Worm (Caenorhabditis elegans) whole organism, L1 larva: ENCODE measurements around the gene eif-2Balpha.

Experiments used
- C16A3.4 ChIP-seq: fragments of 150-350 bp; optimal IDR thresholded peaks from 2 replicates; lab custom pipeline; 2014; ENCODE audit warnings: missing biosample characterization, missing genetic modification characterization
- F16B12.6 ChIP-seq: fragments of 150-350 bp; optimal IDR thresholded peaks from 2 replicates; lab custom pipeline; 2014; ENCODE audit warnings: missing biosample characterization, missing genetic modification characterization
- Y116A8C.19 ChIP-seq: sonication (generic microtip); optimal IDR thresholded peaks from 2 replicates; lab custom pipeline; 2016; ENCODE audit warnings: missing compliant biosample characterization, missing genetic modification characterization, borderline replicate concordance
- aha-1 ChIP-seq: fragments of 150-350 bp; optimal IDR thresholded peaks from 2 replicates; lab custom pipeline; 2014; ENCODE audit warnings: missing biosample characterization, missing genetic modification characterization
- blmp-1 ChIP-seq: fragments of 150-350 bp; optimal IDR thresholded peaks from 2 replicates; lab custom pipeline; 2014; ENCODE audit warnings: missing biosample characterization, missing genetic modification characterization
- ceh-63 ChIP-seq: fragments of 200-800 bp; sonication (Bioruptor generic); optimal IDR thresholded peaks from 2 replicates; lab custom pipeline; 2018; ENCODE audit warnings: mild to moderate bottlenecking, missing genetic modification characterization, missing compliant biosample characterization
- ceh-8 ChIP-seq: fragments of 200-800 bp; sonication (Bioruptor generic); optimal IDR thresholded peaks from 2 replicates; lab custom pipeline; 2018; ENCODE audit warnings: mild to moderate bottlenecking, missing genetic modification characterization, moderate library complexity, missing compliant biosample characterization
- ceh-88 ChIP-seq: fragments of 200-800 bp; sonication (Bioruptor generic); IDR thresholded peaks from 2 replicates; pipeline ENCODE4 v1.3.6; 2022; ENCODE audit warnings: missing genetic modification characterization, missing compliant biosample characterization
- dpl-1 ChIP-seq, 3 experiments: fragments of 150-350 bp in 2 of 3; sonication (generic microtip) in 1 of 3; optimal IDR thresholded peaks; 2 replicates each; lab custom pipeline; 2014 to 2017; ENCODE audit warnings: missing biosample characterization in 3 of 3, missing genetic modification characterization in 3 of 3, missing genetic modification reagents in 3 of 3
- dsc-1 ChIP-seq: sonication (generic microtip); optimal IDR thresholded peaks from 2 replicates; lab custom pipeline; 2016; ENCODE audit warnings: mild to moderate bottlenecking, missing genetic modification characterization, missing compliant biosample characterization
- efl-3 ChIP-seq: fragments of 200-800 bp; sonication (Bioruptor generic); optimal IDR thresholded peaks from 2 replicates; lab custom pipeline; 2018; ENCODE audit warnings: mild to moderate bottlenecking, missing genetic modification characterization, missing compliant biosample characterization
- egl-13 ChIP-seq: sonication (generic microtip); optimal IDR thresholded peaks from 2 replicates; lab custom pipeline; 2016; ENCODE audit warnings: missing genotype, missing genetic modification reagents, missing genetic modification characterization, missing compliant biosample characterization
- elt-2 ChIP-seq: sonication (generic microtip); optimal IDR thresholded peaks from 2 replicates; lab custom pipeline; 2016; ENCODE audit warnings: missing genetic modification characterization, mild to moderate bottlenecking, inconsistent platforms, missing compliant biosample characterization, missing genetic modification reagents
- fkh-10 ChIP-seq: sonication (generic microtip); optimal IDR thresholded peaks from 2 replicates; lab custom pipeline; 2017; ENCODE audit warnings: missing biosample characterization, missing genetic modification reagents, missing genetic modification characterization
- fkh-4 ChIP-seq: sonication (generic microtip); optimal IDR thresholded peaks from 2 replicates; lab custom pipeline; 2016; ENCODE audit warnings: missing compliant biosample characterization, missing genetic modification characterization, borderline replicate concordance
- fos-1 ChIP-seq: fragments of 150-350 bp; optimal IDR thresholded peaks from 2 replicates; lab custom pipeline; 2014; ENCODE audit warnings: missing biosample characterization, missing genetic modification characterization
- hlh-17 ChIP-seq: fragments of 200-800 bp; sonication (Bioruptor generic); optimal IDR thresholded peaks from 2 replicates; lab custom pipeline; 2018; ENCODE audit warnings: missing genetic modification characterization, mild to moderate bottlenecking, missing compliant biosample characterization, moderate library complexity, borderline replicate concordance
- hlh-4 ChIP-seq: sonication (generic microtip); optimal IDR thresholded peaks from 2 replicates; lab custom pipeline; 2016; ENCODE audit warnings: mild to moderate bottlenecking, missing genetic modification characterization, missing compliant biosample characterization
- isw-1 ChIP-seq: fragments of 200-800 bp; sonication (Bioruptor generic); IDR thresholded peaks from 2 replicates; pipeline ENCODE4 v1.3.6; 2022; ENCODE audit warnings: missing genetic modification characterization, missing compliant biosample characterization
- jun-1 ChIP-seq: fragments of 150-350 bp; optimal IDR thresholded peaks from 2 replicates; lab custom pipeline; 2014; ENCODE audit warnings: missing biosample characterization, missing genetic modification reagents, missing genetic modification characterization
- lin-13 ChIP-seq: fragments of 150-350 bp; optimal IDR thresholded peaks from 2 replicates; lab custom pipeline; 2014; ENCODE audit warnings: missing biosample characterization, missing genetic modification reagents, missing genetic modification characterization
- mdl-1 ChIP-seq, 2 experiments: fragments of 150-350 bp; optimal IDR thresholded peaks; 2 replicates each; lab custom pipeline; 2014 to 2017; ENCODE audit warnings: missing biosample characterization in 2 of 2, missing genetic modification characterization in 2 of 2, inconsistent platforms in 1 of 2
- mef-2 ChIP-seq: fragments of 150-350 bp; optimal IDR thresholded peaks from 2 replicates; lab custom pipeline; 2014; ENCODE audit warnings: missing biosample characterization, missing genetic modification characterization
- mep-1 ChIP-seq: fragments of 150-350 bp; optimal IDR thresholded peaks from 2 replicates; lab custom pipeline; 2014; ENCODE audit warnings: missing biosample characterization, missing genetic modification characterization
- nhr-19 ChIP-seq: fragments of 200-800 bp; sonication (Bioruptor generic); conservative IDR thresholded peaks from 2 replicates; pipeline ENCODE4 v1.3.6; 2022; ENCODE audit warnings: missing genetic modification characterization, missing compliant biosample characterization
- nhr-20 ChIP-seq: sonication (generic microtip); optimal IDR thresholded peaks from 2 replicates; lab custom pipeline; 2016; ENCODE audit warnings: mild to moderate bottlenecking, missing genetic modification characterization, missing compliant biosample characterization
- nhr-237 ChIP-seq: fragments of 150-350 bp; optimal IDR thresholded peaks from 2 replicates; lab custom pipeline; 2014; ENCODE audit warnings: missing biosample characterization, missing genetic modification characterization
- nhr-28 ChIP-seq: fragments of 150-350 bp; optimal IDR thresholded peaks from 2 replicates; lab custom pipeline; 2014; ENCODE audit warnings: missing biosample characterization, missing genetic modification characterization
- nhr-84 ChIP-seq: sonication (generic microtip); optimal IDR thresholded peaks from 2 replicates; lab custom pipeline; 2017; ENCODE audit warnings: missing biosample characterization, missing genetic modification characterization
- nhr-85 ChIP-seq: sonication (generic microtip); peaks from one replicate; lab custom pipeline; 2016; ENCODE audit warnings: missing genetic modification characterization, inconsistent platforms, missing compliant biosample characterization
- nhr-90 ChIP-seq: sonication (generic microtip); optimal IDR thresholded peaks from 2 replicates; lab custom pipeline; 2016; ENCODE audit warnings: mild to moderate bottlenecking, missing genetic modification characterization, missing compliant biosample characterization; ENCODE audit not compliant: poor library complexity
- pqm-1 ChIP-seq: sonication (generic microtip); optimal IDR thresholded peaks from 3 replicates; lab custom pipeline; 2017; ENCODE audit warnings: missing biosample characterization, missing genetic modification characterization
- snpc-4 ChIP-seq: fragments of 150-350 bp; optimal IDR thresholded peaks from 2 replicates; lab custom pipeline; 2014; ENCODE audit warnings: missing biosample characterization, missing genetic modification characterization
- snu-23 ChIP-seq: sonication (generic microtip); optimal IDR thresholded peaks from 2 replicates; lab custom pipeline; 2016; ENCODE audit warnings: missing genetic modification characterization, missing compliant biosample characterization
- sox-4 ChIP-seq: sonication (generic microtip); optimal IDR thresholded peaks from 2 replicates; lab custom pipeline; 2016; ENCODE audit warnings: missing genetic modification characterization, missing compliant biosample characterization
- sptf-1 ChIP-seq: fragments of 150-350 bp; optimal IDR thresholded peaks from 2 replicates; lab custom pipeline; 2014; ENCODE audit warnings: missing biosample characterization, missing genetic modification characterization
- sup-37 ChIP-seq: fragments of 200-800 bp; sonication (Bioruptor generic); optimal IDR thresholded peaks from 2 replicates; lab custom pipeline; 2018; ENCODE audit warnings: mild to moderate bottlenecking, missing genetic modification characterization, missing compliant biosample characterization
- tbx-2 ChIP-seq: sonication (generic microtip); optimal IDR thresholded peaks from 2 replicates; lab custom pipeline; 2016; ENCODE audit warnings: missing genetic modification characterization, missing compliant biosample characterization
- unc-30 ChIP-seq: sonication (generic microtip); optimal IDR thresholded peaks from 2 replicates; lab custom pipeline; 2017; ENCODE audit warnings: missing biosample characterization, missing genetic modification characterization
- vab-15 ChIP-seq: sonication (generic microtip); optimal IDR thresholded peaks from 2 replicates; lab custom pipeline; 2017; ENCODE audit warnings: missing genotype, mild to moderate bottlenecking, missing genetic modification characterization, missing compliant biosample characterization
- zag-1 ChIP-seq: fragments of 150-350 bp; optimal IDR thresholded peaks from 2 replicates; lab custom pipeline; 2014; ENCODE audit warnings: missing biosample characterization, missing genetic modification characterization
- zip-4 ChIP-seq: fragments of 200-800 bp; sonication (Bioruptor generic); optimal IDR thresholded peaks from 2 replicates; lab custom pipeline; 2018; ENCODE audit warnings: mild to moderate bottlenecking, missing genetic modification characterization, moderate library complexity, missing compliant biosample characterization

Gene eif-2Balpha

DNA sequence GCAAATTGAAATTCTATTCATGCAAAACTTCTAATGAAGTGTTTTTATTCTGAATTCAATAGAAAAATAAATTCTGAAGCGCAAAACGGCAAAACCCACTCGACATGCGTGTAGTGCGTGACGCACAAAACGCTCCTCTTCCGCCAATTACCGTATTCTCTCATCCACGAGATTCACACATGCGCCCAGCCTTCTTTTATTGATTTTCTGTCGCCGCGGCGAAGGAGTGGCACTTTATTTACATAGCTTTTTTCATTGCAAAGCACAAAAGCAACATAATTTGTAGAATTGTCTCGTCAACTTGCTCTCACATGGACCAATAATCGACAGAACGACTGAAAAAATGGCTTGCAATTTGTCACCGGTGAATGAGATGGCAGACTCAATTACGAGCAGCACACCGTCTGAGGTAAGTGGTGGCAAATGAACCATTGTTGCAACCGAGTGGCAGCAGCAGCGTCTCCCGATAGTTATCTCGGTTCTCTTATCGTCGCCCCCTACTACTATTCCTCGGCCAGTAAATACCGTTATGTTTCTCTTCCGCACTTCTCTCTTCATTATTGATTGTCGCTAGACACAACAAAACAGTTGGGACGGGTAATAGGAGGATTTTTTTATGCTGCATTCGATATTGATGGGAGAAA, 3.2 kb downstream of the eif-2Balpha start, which contains the start of gene unc-16 (continued):
- TF ChIP-seq elt-2 = peak; percentile 19
- peak; percentile 88 for TF ChIP-seq egl-13 (tag; lab: Kevin White, UChicago)

DNA sequence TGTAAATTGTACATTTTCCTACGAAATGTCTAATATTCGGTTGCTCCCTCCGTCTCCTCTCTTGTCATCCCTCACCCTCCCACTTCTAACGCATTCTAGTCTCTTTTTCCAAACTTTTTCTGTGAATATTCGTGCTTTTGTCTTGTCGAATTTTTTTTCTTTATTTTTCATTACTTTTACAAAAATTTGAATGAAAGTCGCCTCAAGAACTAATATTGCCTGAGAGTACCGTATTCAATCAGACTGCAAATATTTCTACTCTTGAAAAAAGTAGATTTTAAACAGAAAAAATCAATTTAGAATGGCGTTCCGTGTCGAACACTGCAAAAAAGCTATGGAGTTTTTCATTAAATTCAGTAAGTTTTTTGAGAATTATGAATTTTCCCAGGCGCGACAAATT, 13.4 kb downstream of the eif-2Balpha start, which contains the start of gene ZK1098.11:
Gene ZK1098.11 (plus strand): TSS at position 301 of the 400 bp plus-strand sequence.
- no peak for TF ChIP-seq ceh-8 (GFP tag; lab: Kevin White, UChicago)
- TF ChIP-seq snu-23 (GFP tag; lab: Kevin White, UChicago) = no peak
- no peak for TF ChIP-seq snpc-4 (tag; lab: Kevin White, UChicago)

DNA sequence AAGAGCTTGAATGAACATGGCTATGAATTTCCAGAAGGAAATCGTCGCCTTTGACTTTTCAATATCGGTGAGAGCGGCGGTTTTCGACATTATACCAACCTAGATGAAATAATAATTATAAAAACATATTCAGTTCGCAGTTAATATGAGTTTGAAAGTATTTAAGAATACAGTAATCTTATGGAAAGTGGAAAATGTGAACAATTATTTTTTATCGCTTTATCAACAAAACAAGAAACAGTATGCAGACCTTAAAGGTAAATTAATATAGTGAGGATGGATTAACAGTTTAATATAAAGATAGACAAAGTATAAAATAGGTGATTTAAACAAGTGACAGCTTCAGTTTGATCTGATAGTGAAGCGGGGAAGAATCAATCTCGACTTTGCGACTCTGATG, 15.5 kb downstream of the eif-2Balpha start, which contains the start of gene C48B4.6:
Gene C48B4.6 (minus strand): TSS at position 101 of the 400 bp plus-strand sequence.
- no peak for TF ChIP-seq hlh-17 (GFP tag; lab: Kevin White, UChicago)
- no peak for TF ChIP-seq egl-13 (tag; lab: Kevin White, UChicago)
- no peak for TF ChIP-seq nhr-85 (tag; lab: Kevin White, UChicago)
- no peak for TF ChIP-seq F16B12.6 (tag; lab: Kevin White, UChicago)
- TF ChIP-seq tbx-2 (tag; lab: Kevin White, UChicago) = no peak
- TF ChIP-seq nhr-19 (GFP tag; lab: Robert Waterston, UW) = no peak
- TF ChIP-seq mdl-1 (tag; optimal IDR thresholded peaks at IDR 0.05; lab: Kevin White, UChicago) = no peak
- TF ChIP-seq efl-3 (GFP tag; lab: Kevin White, UChicago) = no peak
- TF ChIP-seq ceh-88 (GFP tag; lab: Robert Waterston, UW) = no peak
- no peak for TF ChIP-seq nhr-28 (tag; lab: Kevin White, UChicago)
- TF ChIP-seq, all 84 proteins: peak for 0

DNA sequence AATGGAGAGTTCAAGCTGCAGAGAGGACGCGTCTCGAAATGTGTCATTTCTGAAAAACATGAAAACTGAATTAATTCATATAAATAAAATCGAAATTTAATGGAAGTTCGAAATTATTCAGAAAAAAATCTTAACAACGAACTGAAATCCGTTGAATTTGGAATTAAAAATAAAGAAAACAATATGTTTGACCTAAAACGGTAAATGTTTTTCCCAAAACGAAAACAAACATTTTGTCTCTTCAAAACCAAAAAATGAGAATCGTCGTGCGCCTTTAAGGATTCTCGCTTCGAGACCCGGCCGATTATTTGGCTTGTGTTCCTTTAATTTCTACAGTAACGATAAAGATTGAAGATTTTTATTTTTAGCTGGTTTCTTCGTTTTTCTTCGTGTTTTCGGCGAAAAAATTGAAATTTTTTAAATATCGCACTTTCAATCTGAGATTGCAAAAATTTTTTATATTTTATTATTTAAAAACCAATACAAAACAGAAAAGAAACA, 16.5 kb downstream of the eif-2Balpha start, which contains the start of gene C48B4.7:
Gene C48B4.7 (minus strand): TSS at position 51 of the 501 bp plus-strand sequence.
- TF ChIP-seq nhr-90 (tag; lab: Kevin White, UChicago) (no peak), nhr-85 (tag; lab: Kevin White, UChicago) (no peak), sptf-1 (tag; lab: Kevin White, UChicago) (no peak), ceh-88 (GFP tag; lab: Robert Waterston, UW) (no peak), F16B12.6 (tag; lab: Kevin White, UChicago) (no peak), dpl-1 (GFP tag; optimal IDR thresholded peaks at IDR 0.05; lab: Kevin White, UChicago) (no peak), zag-1 (tag; lab: Kevin White, UChicago) (no peak), isw-1 (GFP tag; lab: Robert Waterston, UW) (no peak), fkh-4 (tag; lab: Kevin White, UChicago) (no peak), ceh-63 (no peak), fos-1 (tag; lab: Kevin White, UChicago) (no peak), Y116A8C.19 (no peak), elt-2 (no peak), blmp-1 (tag; lab: Kevin White, UChicago) (no peak), jun-1 (tag; lab: Kevin White, UChicago) (no peak), nhr-84 (tag; lab: Kevin White, UChicago) (no peak), nhr-237 (no peak)

DNA sequence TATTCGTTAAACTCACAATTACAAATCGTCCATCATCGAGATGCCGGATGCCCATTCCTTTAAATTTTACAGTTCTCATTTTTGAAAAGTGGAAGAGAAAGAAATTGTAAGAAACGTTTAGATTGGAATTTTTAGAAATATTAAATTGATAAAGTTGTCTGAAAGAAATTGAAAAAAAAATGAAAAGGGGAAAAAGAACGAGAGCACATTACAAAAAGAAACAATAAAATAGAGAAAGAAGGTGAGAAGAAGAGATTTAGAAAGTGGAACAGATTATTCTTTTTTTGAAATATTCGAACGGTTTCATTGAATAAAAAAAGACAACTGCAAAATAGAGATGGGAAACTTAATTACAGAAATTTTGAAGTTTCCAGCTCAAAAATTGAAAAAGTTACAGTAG, 18.2 kb downstream of the eif-2Balpha start, which contains the start of gene C48B4.8:
Gene C48B4.8 (minus strand): TSS at position 101 of the 400 bp plus-strand sequence.
- no peak for TF ChIP-seq vab-15 (tag; lab: Kevin White, UChicago)
- TF ChIP-seq dpl-1 (GFP tag; optimal IDR thresholded peaks at IDR 0.05; lab: Kevin White, UChicago) = no peak
- no peak for TF ChIP-seq Y116A8C.19
- TF ChIP-seq unc-30 = no peak
- TF ChIP-seq hlh-4 (tag; lab: Kevin White, UChicago) = no peak
- no peak for TF ChIP-seq pqm-1 (tag; lab: Kevin White, UChicago)
- TF ChIP-seq nhr-20 (tag; lab: Kevin White, UChicago) = no peak
- TF ChIP-seq sox-4 (tag; lab: Kevin White, UChicago) = no peak
- no peak for TF ChIP-seq fkh-10 (GFP tag; lab: Kevin White, UChicago)
- TF ChIP-seq dsc-1 (tag; lab: Kevin White, UChicago) = no peak
- no peak for TF ChIP-seq sup-37 (GFP tag; lab: Kevin White, UChicago)
- TF ChIP-seq elt-2 = no peak
- no peak for TF ChIP-seq mef-2 (tag; lab: Kevin White, UChicago)
- TF ChIP-seq mep-1 (tag; lab: Kevin White, UChicago) = no peak
- TF ChIP-seq zip-4 = no peak
- TF ChIP-seq C16A3.4 (tag; lab: Kevin White, UChicago) = no peak
- no peak for TF ChIP-seq lin-13
- TF ChIP-seq aha-1 (tag; lab: Kevin White, UChicago) = no peak
